Fruit fly (Drosophila melanogaster): ENCODE data around the gene CG13931.

- no peak for TF ChIP-seq Snoo (tag; optimal IDR thresholded peaks at IDR 0.05)
- no peak for TF ChIP-seq CG34367 (tag; optimal IDR thresholded peaks at IDR 0.05)
- TF ChIP-seq fd96Ca (GFP tag; IDR thresholded peaks at IDR 0.05): no peak
These were observed 32.2 kb downstream of the CG13931 start, which contains the start of gene RabX5 for dm6 chr3L:1670008-1670407.

Measured in whole organism, pupa.